Fruit fly (Drosophila melanogaster) whole organism, larva: ENCODE results near the gene CG4619.
A peak's percentile ranks its signal among the peaks of the same experiment; 100 is the strongest.

Experiments
- noc ChIP-seq: fragments of 200-800 bp; sonication (Bioruptor generic); optimal IDR thresholded peaks from 3 replicates; lab custom pipeline; 2019; ENCODE audit warnings: missing biosample characterization, mild to moderate bottlenecking, missing genetic modification characterization, moderate library complexity

The CG4619 gene

DNA sequence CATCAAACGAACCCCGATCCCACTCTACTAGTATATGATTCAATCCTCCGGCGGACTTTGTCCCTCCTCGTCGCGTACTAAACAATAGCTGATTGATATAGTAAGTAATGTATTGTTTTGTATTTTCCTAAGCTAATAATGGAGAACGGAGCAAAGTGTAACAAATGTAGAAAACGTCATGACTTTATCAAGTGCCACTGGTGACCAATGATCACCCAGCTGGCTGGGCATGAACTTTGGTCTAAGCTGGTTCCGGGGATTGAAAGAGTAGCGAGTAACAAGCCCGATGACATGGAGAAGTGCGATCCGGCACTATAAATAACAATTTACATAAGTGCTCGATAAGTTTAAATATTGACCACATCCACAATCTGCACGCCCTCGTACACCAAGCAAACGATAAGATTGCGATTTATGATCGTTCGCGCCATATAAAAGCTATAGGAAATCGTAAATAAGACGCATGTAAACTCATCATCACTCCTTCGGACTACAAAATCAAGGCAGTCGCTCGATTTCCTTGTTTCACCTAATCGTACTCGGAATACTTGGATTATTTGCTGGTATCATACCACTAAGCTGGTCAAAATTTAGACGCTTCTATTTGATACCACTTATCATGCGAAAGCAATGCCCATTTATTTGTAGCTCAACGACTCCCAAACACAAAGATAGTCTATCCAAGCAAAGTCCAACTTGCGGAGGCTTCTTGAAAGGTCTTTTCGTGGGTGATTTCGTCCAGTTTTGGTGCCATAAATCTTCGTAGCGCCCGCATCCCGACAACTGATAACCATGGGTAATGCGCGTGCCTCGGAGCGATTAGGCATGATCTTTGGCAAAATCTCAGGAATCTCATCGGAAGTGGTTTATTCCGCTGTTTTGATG lies 10.8 kb downstream of the CG4619 start:
- TF ChIP-seq noc (tag; lab: Kevin White, UChicago): peak; percentile 80

dm6 chr2L:9954119-9954518 lies 15.5 kb downstream of the CG4619 start, which contains the start of the genes CG13126 and CG4709:
CG13126 (minus strand) TSS chr2L:9954181.
CG4709 (plus strand) TSS chr2L:9954325.
- TF ChIP-seq noc (tag; lab: Kevin White, UChicago): peak; percentile 95

dm6 chr2L:9954696-9955095 lies 16.0 kb downstream of the CG4619 start:
- no peak for TF ChIP-seq noc (tag; lab: Kevin White, UChicago)

DNA sequence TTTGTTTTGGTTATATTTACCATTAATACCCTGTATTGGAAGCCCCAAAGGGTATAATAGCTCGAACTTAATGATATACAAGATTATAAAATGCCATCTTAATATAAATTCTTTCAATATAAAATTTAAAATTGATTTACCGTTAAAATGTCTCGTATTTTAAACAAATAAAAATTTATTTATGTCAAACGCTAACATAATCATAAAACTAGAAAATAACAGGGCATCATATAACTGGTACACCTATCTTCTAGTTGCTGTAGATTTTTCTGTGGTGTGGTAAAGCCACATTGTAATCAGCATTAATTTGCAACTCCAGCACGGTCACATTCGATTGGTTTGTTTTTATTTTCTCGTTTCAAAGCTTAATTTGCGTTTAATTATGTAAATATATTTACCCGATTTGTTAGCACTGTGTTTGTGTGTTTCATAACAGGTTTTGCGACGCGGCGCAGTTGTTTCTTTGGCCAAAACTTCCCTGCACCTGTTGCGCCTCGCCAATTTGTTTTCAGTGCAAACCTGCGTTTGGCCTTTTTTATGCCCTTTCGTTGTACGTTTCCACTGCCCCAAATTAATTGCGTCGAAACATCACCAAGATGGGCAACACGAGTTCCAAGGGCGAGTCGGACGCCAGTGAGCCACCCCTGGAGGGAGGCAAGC lies 18.5 kb downstream of the CG4619 start, which contains the start of the genes CG4658 and CG5846:
CG4658 (plus strand) TSS at position 140 of the 660 bp plus-strand sequence.
CG5846 (minus strand) TSS at position 245 of the 660 bp plus-strand sequence.
- TF ChIP-seq noc (tag; lab: Kevin White, UChicago): peak; percentile 93

- TF ChIP-seq noc (tag; lab: Kevin White, UChicago): no peak
These were observed 22.1 kb downstream of the CG4619 start for dm6 chr2L:9960758-9961157.

DNA sequence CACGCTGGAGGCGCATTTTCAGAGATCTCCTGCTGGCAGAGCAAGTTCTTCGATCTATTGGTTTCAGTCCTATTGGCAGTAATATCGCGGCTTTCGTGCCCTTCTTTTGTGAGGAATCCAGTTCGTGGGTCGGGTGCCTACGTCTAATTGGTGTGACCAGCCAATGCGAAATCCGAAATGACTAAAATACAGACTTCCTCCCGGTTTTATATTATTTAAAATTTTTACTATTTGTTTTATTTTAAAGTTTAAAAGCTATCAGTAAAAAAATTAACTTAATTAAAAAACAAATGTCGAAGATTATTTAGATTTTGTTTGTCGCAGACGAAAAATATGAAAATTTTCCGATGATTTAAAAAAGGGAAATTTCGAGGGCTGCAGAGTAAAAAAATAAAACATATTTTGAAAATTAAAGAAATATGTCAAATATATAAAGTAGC lies 25.0 kb downstream of the CG4619 start, which contains the start of gene CG5850:
CG5850 (minus strand) TSS at position 347 of the 440 bp plus-strand sequence.
- TF ChIP-seq noc (tag; lab: Kevin White, UChicago): no peak

dm6 chr2L:9966983-9967737 lies 28.5 kb downstream of the CG4619 start, which contains the start of the genes Dref and RpL13:
Dref (minus strand) TSS chr2L:9967229.
RpL13 (plus strand) TSS chr2L:9967313.
- peak; percentile 87 for TF ChIP-seq noc (tag; lab: Kevin White, UChicago)

DNA sequence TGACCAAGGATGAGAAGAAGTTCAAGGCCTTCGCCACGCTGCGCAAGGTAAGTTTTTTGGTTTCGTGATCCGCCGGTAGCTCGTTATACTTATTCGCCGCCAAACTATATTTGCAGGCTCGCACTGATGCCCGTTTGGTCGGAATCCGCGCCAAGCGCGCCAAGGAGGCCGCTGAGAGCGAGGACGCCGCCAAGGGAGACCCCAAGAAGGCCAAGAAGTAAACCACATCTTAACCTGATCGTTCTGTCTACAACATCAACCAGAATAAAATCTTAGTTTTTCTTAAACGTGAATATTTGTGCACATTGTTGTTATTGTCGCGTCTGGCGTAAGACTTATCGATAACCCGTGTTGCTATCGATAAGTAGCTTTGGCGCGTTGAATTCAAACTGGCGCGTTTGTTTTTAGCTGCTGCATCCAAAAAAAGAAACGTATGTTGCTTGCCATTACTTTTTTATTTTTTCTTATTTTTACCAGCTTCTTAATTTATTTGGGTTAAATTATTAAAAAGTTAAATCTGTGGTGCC lies 29.6 kb downstream of the CG4619 start:
- TF ChIP-seq noc (tag; lab: Kevin White, UChicago): no peak

DNA sequence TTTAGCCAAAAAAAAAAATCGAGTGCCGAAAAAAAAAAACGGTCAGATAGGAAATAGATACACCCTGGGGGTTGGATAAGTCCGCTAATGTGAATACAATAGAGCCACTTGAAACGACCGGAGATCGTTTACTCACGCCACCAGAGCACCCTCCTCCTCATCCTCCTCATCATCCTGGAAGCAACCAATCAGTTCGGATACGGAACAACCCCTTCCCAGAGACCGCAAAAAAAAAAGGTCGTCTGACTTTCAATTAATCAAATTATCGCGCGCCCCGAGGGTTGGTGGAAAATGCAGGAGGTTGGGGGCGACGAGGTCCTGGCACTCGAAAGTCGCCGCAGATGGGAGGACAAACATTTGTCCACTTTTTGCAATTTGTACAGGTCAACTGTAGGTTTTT lies 34.0 kb downstream of the CG4619 start:
- TF ChIP-seq noc (tag; lab: Kevin White, UChicago): no peak

dm6 chr2L:9981809-9982208 lies 43.1 kb downstream of the CG4619 start:
- TF ChIP-seq noc (tag; lab: Kevin White, UChicago): no peak

dm6 chr2L:9982516-9982915 lies 43.9 kb downstream of the CG4619 start:
- no peak for TF ChIP-seq noc (tag; lab: Kevin White, UChicago)

DNA sequence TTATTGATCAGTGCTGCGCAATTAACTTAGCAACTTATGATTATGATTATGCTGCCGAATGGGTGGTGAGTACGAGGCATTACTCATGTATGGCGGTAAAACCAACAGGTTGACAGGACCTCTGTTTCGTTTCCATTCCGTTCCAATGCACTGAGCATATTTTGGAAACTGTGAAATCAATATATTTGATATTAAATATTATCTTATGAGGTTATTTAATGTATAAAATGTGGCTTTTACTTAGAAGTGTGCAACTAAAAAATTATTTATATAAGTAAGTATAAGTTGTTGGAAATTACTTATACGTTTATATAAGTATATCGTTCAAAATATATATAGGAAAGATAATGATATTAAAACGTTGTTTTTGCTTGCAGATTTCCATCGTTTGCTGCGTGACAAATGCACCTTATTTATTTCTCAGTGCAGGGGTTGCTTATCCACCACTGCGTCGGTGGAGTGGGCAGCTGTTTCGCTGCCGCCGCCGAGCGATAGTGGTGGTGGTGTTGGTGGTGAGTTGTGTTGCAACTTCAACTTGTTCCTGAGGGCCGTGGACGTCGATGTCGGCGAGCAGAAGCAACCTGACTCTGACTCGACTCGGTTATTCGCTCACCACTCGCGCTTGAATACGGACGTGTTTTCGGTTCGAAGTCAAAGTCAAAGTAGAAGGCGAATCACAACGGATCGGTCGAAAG lies 45.6 kb downstream of the CG4619 start, which contains the start of gene bib:
bib (plus strand) TSS at position 568 of the 695 bp plus-strand sequence.
- TF ChIP-seq noc (tag; lab: Kevin White, UChicago): peak; percentile 13

DNA sequence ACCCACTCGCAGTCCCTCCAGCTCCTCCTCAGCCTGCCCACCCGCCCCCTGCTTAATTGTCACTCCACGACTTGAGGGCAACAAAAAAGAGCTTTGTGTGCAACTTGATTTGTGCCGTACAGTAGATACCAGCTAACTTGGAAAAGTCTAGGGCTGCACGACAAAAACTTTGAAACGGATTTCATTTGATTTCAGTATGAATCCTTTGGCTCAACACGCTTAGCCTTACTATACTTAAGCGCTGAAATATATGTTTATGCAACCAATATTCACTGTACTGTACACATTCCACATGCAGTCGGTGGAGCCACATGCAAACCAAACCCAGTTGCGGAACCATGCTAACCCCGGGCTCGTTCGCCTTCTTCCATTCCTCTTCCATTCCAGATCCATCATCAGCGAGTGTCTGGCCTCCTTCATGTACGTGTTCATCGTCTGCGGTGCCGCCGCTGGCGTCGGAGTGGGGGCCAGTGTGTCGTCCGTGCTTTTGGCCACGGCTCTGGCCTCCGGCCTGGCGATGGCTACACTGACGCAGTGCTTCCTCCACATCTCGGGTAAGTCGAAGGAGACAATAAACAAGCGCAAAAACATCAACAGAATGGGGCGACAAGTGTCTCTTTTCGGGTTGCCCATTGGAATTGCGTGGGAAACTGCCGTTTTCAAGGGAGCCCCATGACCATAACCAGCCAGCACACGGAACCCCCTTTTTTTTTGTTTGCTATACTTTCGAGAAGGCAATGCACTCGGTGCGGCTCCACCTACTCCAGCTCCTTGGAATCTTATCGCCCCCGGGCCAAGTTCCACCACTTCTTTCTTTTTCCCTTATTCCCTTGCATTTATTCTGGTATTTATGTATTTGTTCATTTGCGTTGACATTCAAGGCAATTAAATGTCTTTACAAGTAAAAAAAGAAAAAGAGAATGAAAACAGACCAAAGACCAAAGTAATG lies 48.0 kb downstream of the CG4619 start:
- no peak for TF ChIP-seq noc (tag; lab: Kevin White, UChicago)
